Fruit fly (Drosophila melanogaster) whole organism: ENCODE measurements around the gene Septin4.

Experiments
- CG8478 ChIP-seq: fragments of >200 bp; optimal IDR thresholded peaks from 2 replicates; lab custom pipeline; 2018; ENCODE audit warnings: inconsistent platforms
- Dll ChIP-seq: fragments of >200 bp; optimal IDR thresholded peaks from 2 replicates; lab custom pipeline; 2017
- EcR ChIP-seq, 2 experiments: fragments of >200 bp; optimal IDR thresholded peaks; 2 replicates each; lab custom pipeline; 2017; ENCODE audit warnings: missing biosample characterization in 2 of 2, missing genetic modification characterization in 2 of 2, missing genetic modification reagents in 2 of 2
- pan ChIP-seq: fragments of >200 bp; optimal IDR thresholded peaks from 2 replicates; lab custom pipeline; 2017
- psq ChIP-seq: fragments of >200 bp; optimal IDR thresholded peaks from 2 replicates; lab custom pipeline; 2017
- usp ChIP-seq: fragments of >200 bp; optimal IDR thresholded peaks from 2 replicates; lab custom pipeline; 2017; ENCODE audit warnings: missing biosample characterization, missing genetic modification characterization, mixed read lengths

Gene Septin4

DNA sequence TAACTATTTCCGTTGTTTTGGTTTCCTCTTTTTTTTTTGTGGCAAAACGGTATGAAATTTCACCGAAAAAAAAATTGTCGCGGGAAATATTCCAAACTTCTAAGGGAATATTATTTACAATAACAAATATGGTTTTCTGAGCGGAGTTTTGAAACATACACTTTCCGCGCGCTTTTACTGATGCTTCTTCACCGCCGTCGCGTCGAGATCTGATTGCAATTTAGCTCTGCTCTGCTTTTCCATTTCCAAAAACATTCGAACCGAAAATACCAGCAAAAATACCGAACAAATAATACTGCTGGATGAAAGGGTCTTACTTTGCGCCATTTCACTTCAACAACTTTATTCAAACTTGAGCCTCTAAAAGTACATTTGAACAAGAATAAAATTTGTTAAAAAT, at the start of gene Septin4:
Gene Septin4, minus strand, starts transcription at position 215 of the 400 bp plus-strand sequence.
- TF ChIP-seq EcR (GFP tag; optimal IDR thresholded peaks at IDR 0.05; lab: Kevin White, UChicago) (no peak), CG8478 (lab: Kevin White, UChicago) (no peak), Dll (lab: Kevin White, UChicago) (no peak), usp (GFP tag; lab: Kevin White, UChicago) (no peak), pan (no peak), psq (lab: Kevin White, UChicago) (no peak)

DNA sequence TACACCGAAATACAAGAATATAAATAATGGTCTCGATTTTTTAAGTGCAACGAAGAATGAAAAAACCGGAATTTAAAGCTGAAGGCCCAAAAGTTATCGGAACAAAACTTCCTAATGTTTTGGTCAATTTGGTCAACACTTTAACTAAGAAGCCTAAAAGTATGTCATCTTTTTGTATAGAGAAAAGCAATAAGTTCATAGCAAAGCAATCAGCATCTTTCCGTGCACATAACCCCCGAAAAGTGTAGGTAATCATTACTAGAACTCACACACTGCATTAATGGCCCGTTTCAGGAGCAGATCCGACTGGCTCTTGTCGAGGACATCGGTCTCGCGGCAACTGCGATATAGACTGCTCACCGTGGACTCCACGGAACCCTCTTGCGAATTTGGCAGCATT, 49.4 kb upstream of the Septin4 start:
- TF ChIP-seq CG8478 (lab: Kevin White, UChicago) = no peak
- TF ChIP-seq pan = no peak
- no peak for TF ChIP-seq psq (lab: Kevin White, UChicago)
- TF ChIP-seq usp (GFP tag; lab: Kevin White, UChicago) = no peak
- no peak for TF ChIP-seq Dll (lab: Kevin White, UChicago)
- TF ChIP-seq EcR (GFP tag; optimal IDR thresholded peaks at IDR 0.05; lab: Kevin White, UChicago) = no peak

DNA sequence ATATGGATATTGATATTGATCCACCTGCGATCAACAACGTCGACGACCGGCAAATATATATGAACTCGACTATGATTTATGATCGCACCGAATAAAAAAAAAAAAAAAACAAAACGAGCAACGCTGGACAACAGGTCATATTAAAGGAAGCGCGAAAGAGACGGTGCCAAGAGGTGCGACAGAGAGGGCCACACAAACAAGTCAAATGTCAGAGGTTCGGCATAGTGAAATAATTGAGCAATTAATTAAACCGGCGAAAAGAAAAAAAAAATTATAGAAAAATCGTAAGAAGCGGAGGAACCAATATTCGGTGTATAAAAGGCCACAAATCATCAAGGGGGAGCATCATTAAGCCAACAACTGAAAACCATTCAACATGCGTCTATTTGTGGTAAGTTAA, 47.6 kb upstream of the Septin4 start, which contains the start of gene Twdlalpha:
Gene Twdlalpha, plus strand, starts transcription at position 301 of the 400 bp plus-strand sequence.
- TF ChIP-seq CG8478 (lab: Kevin White, UChicago) (no peak), Dll (lab: Kevin White, UChicago) (no peak), EcR (GFP tag; optimal IDR thresholded peaks at IDR 0.05; lab: Kevin White, UChicago) (no peak), psq (lab: Kevin White, UChicago) (no peak), pan (no peak), usp (GFP tag; lab: Kevin White, UChicago) (no peak)

DNA sequence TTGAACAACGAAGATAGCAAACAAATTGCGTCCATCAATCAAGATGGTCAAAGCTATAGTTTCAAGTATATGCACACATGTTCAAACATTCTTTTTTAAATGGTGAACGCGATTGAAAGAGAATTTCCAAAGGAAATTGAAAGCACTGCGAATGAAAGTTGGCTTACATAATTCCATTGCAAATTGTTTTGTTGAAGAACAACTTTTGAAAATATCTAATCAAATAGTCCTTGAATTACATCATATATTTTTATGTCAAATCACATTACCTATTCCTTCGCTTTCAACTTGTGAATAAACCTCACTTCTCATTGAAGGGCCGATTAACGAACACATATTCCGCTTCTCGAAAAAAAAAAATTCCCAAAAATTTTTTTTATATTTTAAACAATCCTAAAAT, 45.6 kb upstream of the Septin4 start, which contains the start of gene CG32568:
Gene CG32568, plus strand, starts transcription at position 301 of the 400 bp plus-strand sequence.
- TF ChIP-seq usp (GFP tag; lab: Kevin White, UChicago) (no peak), CG8478 (lab: Kevin White, UChicago) (no peak), Dll (lab: Kevin White, UChicago) (no peak), pan (no peak), EcR (GFP tag; optimal IDR thresholded peaks at IDR 0.05; lab: Kevin White, UChicago) (no peak), psq (lab: Kevin White, UChicago) (no peak)

DNA sequence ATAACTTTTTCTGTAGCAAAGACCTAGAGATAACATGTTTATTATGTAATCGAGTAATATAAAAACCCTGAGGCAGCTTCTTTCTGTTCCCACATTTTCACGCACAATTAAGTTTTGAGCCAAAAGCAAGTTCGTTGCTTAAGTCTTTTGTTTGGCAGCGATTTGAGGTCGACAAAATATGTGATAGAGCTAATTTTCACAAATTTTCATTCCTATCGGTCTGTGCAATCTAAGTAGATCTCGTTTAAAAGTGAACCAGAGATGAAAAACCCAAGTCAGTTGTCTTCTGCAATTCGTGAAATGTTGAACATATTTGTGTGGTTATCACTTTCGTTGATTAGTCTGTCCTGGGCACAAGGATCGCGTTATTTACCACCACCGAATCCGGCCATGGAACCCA, 42.9 kb upstream of the Septin4 start, which contains the start of gene TwdlZ:
Gene TwdlZ, plus strand, starts transcription at position 301 of the 400 bp plus-strand sequence.
- no peak for TF ChIP-seq Dll (lab: Kevin White, UChicago)
- TF ChIP-seq psq (lab: Kevin White, UChicago) = no peak
- no peak for TF ChIP-seq usp (GFP tag; lab: Kevin White, UChicago)
- TF ChIP-seq EcR (GFP tag; optimal IDR thresholded peaks at IDR 0.05; lab: Kevin White, UChicago) = no peak
- no peak for TF ChIP-seq CG8478 (lab: Kevin White, UChicago)
- TF ChIP-seq pan = no peak

DNA sequence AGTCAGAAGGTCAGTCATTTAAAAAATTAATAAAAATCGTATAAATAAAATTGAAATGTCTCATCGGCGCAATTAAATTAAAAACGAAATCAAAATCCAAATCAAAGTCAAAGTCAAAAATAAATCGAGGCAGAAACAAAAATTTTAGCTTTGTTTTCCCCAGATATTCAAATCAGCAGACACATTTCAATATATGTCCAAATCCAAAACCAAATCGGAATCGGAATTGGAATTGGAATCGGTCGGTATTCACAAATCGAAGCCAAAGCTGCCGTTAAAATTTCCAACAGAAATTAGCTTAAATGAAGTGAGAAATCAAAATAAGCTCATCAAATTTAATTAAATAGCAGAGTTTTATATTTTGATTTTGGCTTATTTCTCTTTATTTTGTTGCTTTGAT, 41.2 kb upstream of the Septin4 start:
- no peak for TF ChIP-seq Dll (lab: Kevin White, UChicago)
- no peak for TF ChIP-seq CG8478 (lab: Kevin White, UChicago)
- TF ChIP-seq psq (lab: Kevin White, UChicago) = no peak
- TF ChIP-seq pan = no peak
- TF ChIP-seq EcR (GFP tag; optimal IDR thresholded peaks at IDR 0.05; lab: Kevin White, UChicago) = no peak
- no peak for TF ChIP-seq usp (GFP tag; lab: Kevin White, UChicago)

DNA sequence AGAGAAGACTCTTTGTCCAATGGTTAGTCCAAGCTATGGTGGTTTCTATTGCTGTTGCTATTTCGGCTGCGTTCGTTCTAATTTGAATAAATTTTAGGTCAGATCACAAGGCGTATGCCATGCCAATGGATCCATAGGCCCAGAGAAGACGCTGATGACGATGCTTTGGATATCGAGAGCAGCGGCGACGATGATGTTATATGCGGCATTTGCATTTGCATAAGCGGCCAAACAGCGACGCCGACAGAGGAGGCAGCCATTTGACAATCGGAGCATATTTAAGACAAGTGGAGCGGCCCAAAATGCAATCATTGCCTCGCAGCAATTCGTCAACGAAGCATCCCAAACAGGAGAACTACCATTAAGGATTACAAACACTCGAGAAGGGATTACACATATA, 39.7 kb upstream of the Septin4 start, which contains the start of gene TwdlY:
Gene TwdlY, plus strand, starts transcription at position 301 of the 400 bp plus-strand sequence.
- TF ChIP-seq CG8478 (lab: Kevin White, UChicago) (no peak), psq (lab: Kevin White, UChicago) (no peak), EcR (GFP tag; optimal IDR thresholded peaks at IDR 0.05; lab: Kevin White, UChicago) (no peak), pan (no peak), Dll (lab: Kevin White, UChicago) (no peak), usp (GFP tag; lab: Kevin White, UChicago) (no peak)

DNA sequence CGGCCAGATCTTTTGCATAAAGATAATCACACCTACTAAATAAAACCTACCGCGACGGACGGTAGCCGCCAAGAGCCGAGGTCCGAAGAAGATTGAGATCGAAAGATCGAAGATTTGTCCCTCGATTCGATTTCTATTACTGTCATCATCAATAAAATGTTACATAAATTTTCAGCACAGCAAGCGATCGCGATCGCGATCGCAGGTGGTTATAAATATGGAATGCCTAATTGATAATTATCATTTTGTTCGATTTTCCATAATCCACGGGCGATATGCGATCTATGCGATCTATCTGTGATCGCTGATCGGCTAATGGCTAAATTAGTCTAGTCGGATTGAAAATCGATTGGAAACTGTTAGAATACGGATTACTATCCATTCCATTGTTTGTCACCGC, 38.3 kb upstream of the Septin4 start:
- TF ChIP-seq CG8478 (lab: Kevin White, UChicago) = no peak
- no peak for TF ChIP-seq Dll (lab: Kevin White, UChicago)
- TF ChIP-seq pan = no peak

DNA sequence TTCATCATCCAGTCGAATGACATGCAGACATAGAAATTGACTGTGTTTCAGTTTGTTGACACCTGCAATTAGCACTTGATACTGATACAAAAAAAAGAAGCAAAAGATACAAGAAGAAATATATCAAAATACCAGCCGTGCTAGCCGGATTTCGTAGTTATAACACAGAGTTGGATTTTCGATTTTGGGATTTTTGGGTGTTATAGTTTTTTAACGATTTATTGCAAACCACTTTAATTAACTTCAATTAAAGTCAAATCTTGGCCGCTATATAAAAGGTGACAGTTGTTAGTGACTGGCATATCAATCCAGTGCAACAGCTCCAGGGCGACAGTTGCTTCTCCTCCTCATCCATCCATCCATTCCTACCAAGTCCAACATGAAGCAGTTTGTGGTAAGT, 35.8 kb upstream of the Septin4 start, which contains the start of gene TwdlX:
Gene TwdlX, plus strand, starts transcription at position 301 of the 400 bp plus-strand sequence.
- TF ChIP-seq Dll (lab: Kevin White, UChicago) (no peak), usp (GFP tag; lab: Kevin White, UChicago) (no peak), CG8478 (lab: Kevin White, UChicago) (no peak), EcR (GFP tag; optimal IDR thresholded peaks at IDR 0.05; lab: Kevin White, UChicago) (no peak), pan (no peak), psq (lab: Kevin White, UChicago) (no peak)

DNA sequence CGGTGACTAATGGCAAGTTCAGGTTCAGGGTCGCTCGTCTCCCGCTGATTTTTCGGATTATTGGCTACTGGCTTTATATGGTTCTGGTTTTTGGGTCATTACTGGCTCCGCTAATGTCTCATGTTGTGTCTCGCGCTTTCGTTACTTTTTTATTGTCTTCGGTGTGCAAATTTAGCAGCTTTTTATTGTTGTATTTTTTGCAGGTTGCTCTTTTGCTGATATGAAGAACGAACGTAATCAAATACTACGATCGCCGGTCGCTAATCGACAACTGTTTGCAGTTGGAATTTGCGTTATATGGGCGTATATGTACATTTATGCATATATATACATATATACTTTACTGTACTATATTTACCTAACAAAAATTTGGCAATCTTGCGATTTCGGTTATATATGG, 29.6 kb upstream of the Septin4 start:
- TF ChIP-seq EcR (GFP tag; optimal IDR thresholded peaks at IDR 0.05; lab: Kevin White, UChicago) (no peak), usp (GFP tag; lab: Kevin White, UChicago) (no peak), pan (no peak), CG8478 (lab: Kevin White, UChicago) (no peak), Dll (lab: Kevin White, UChicago) (no peak), psq (lab: Kevin White, UChicago) (no peak)

DNA sequence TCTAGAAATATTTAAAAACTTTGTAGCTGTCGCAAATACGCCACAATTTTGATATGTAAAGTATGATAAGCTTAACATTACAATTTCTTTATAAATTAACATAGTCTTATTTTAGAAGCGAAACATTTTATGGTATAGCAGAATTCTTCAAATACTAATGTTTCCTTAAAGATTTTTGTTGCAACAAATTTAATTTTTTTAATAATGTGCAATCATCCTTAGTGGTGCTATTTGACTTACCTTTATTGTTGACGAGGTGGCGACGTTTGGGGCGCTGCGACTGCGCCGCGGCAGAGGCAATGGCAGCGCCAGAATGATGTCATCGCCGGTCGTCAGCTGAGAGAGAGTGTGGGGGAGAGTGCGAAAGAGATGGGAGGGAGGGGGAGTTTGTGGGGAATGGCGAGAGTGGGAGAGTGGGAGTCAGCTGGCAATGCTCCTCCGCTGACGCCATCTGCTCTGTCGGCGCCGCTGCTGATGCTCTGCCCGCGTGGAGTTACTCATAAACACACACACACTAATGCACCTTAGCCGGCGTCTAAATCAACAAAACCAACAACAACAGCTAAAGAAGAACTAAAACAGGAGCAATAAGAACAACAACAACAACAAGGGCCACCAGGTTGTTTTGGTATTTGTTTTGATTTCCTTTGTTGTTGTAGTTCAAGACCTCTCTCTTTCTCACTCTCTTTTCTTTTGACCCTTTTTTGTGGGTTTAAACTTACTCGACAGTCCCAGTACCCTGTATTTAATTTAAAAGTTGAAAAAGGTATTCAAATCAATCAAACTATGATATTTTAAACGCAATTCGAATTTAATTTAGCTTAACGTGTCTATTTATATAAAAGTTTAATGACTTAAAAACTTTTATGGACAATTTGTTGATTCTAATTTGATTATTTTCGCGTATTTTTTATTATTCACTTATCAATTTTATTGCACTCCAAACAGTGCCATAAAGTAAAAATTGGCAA, 28.5 kb upstream of the Septin4 start:
- peak; percentile 84 for TF ChIP-seq Dll (lab: Kevin White, UChicago)
- TF ChIP-seq CG8478 (lab: Kevin White, UChicago) = no peak
- peak; percentile 71 for TF ChIP-seq pan
- no peak for TF ChIP-seq usp (GFP tag; lab: Kevin White, UChicago)
- TF ChIP-seq psq (lab: Kevin White, UChicago) = no peak
- no peak for TF ChIP-seq EcR (GFP tag; optimal IDR thresholded peaks at IDR 0.05; lab: Kevin White, UChicago)
